Fruit fly (Drosophila melanogaster) whole organism, embryonic: Measurements from ENCODE around the gene Sec5.

Experiments used
- ATbp ChIP-seq: fragments of 200-800 bp; sonication (Bioruptor generic); optimal IDR thresholded peaks from 2 replicates; lab custom pipeline; 2017; ENCODE audit warnings: missing biosample characterization, mild to moderate bottlenecking, missing genetic modification characterization, missing genetic modification reagents
- BtbVII ChIP-seq: fragments of 200-800 bp; sonication (Bioruptor generic); optimal IDR thresholded peaks from 3 replicates; lab custom pipeline; 2017; ENCODE audit warnings: missing biosample characterization, mild to moderate bottlenecking, missing genetic modification characterization
- CG10959 ChIP-seq: fragments of 200-800 bp; sonication (Bioruptor generic); IDR thresholded peaks from 2 replicates; pipeline ENCODE4 v1.3.6; 2022; ENCODE audit warnings: missing biosample characterization, missing genetic modification characterization
- CG12071 ChIP-seq: fragments of 200-800 bp; sonication (Bioruptor generic); optimal IDR thresholded peaks from 3 replicates; lab custom pipeline; 2018; ENCODE audit warnings: missing biosample characterization, mild to moderate bottlenecking, missing genetic modification characterization
- CG13287 ChIP-seq: fragments of 200-800 bp; sonication (Bioruptor generic); IDR thresholded peaks from 2 replicates; pipeline ENCODE4 v1.3.6; 2022; ENCODE audit warnings: missing biosample characterization, missing genetic modification characterization; ENCODE audit not compliant: partially characterized antibody
- CG14710 ChIP-seq: fragments of 200-800 bp; sonication (Bioruptor generic); optimal IDR thresholded peaks from 3 replicates; lab custom pipeline; 2019; ENCODE audit warnings: missing biosample characterization, mild to moderate bottlenecking, missing genetic modification characterization, moderate library complexity
- CG15514 ChIP-seq: fragments of 200-800 bp; sonication (Bioruptor generic); optimal IDR thresholded peaks from 3 replicates; lab custom pipeline; 2017; ENCODE audit warnings: missing biosample characterization, missing genetic modification characterization, mild to moderate bottlenecking, moderate library complexity, missing genetic modification reagents
- CG15696 ChIP-seq: fragments of 200-800 bp; sonication (Bioruptor generic); optimal IDR thresholded peaks from 2 replicates; lab custom pipeline; 2019; ENCODE audit warnings: missing biosample characterization, mild to moderate bottlenecking, missing genetic modification characterization, moderate library complexity
- CG1792 ChIP-seq: fragments of 200-800 bp; sonication (Bioruptor generic); optimal IDR thresholded peaks from 2 replicates; lab custom pipeline; 2016; ENCODE audit warnings: missing biosample characterization, missing genetic modification characterization
- CG18619 ChIP-seq: fragments of 200-800 bp; sonication (Bioruptor generic); optimal IDR thresholded peaks from 3 replicates; lab custom pipeline; 2017; ENCODE audit warnings: missing biosample characterization, mild to moderate bottlenecking, missing genetic modification characterization
- CG2120 ChIP-seq: fragments of 200-800 bp; sonication (Bioruptor generic); optimal IDR thresholded peaks from 3 replicates; lab custom pipeline; 2016; ENCODE audit warnings: missing biosample characterization, missing genetic modification characterization
- CG2875 ChIP-seq: fragments of 200-800 bp; sonication (Bioruptor generic); optimal IDR thresholded peaks from 2 replicates; lab custom pipeline; 2017; ENCODE audit warnings: missing biosample characterization, mild to moderate bottlenecking, missing genetic modification characterization, missing genetic modification reagents
- CG30431 ChIP-seq: fragments of 200-800 bp; sonication (Bioruptor generic); optimal IDR thresholded peaks from 2 replicates; lab custom pipeline; 2017; ENCODE audit warnings: missing biosample characterization, missing genetic modification characterization
- CG42726 ChIP-seq: fragments of 200-800 bp; sonication (Bioruptor generic); IDR thresholded peaks from 2 replicates; pipeline ENCODE4 v1.3.6; 2022; ENCODE audit warnings: missing biosample characterization, missing genetic modification characterization; ENCODE audit not compliant: partially characterized antibody
- CG4730 ChIP-seq: fragments of 200-800 bp; sonication (Bioruptor generic); IDR thresholded peaks from 2 replicates; pipeline ENCODE4 v1.3.6; 2022; ENCODE audit warnings: missing biosample characterization, missing genetic modification characterization
- CG9797 ChIP-seq: fragments of 200-800 bp; sonication (Bioruptor generic); optimal IDR thresholded peaks from 3 replicates; lab custom pipeline; 2018; ENCODE audit warnings: missing biosample characterization, mild to moderate bottlenecking, missing genetic modification characterization
- CkIIα-i1 ChIP-seq: fragments of 200-800 bp; sonication (Bioruptor generic); IDR thresholded peaks from 2 replicates; pipeline ENCODE4 v1.3.6; 2022; ENCODE audit warnings: missing biosample characterization, missing genetic modification characterization
- CrebB ChIP-seq: fragments of 200-800 bp; sonication (Bioruptor generic); optimal IDR thresholded peaks from 3 replicates; lab custom pipeline; 2018; ENCODE audit warnings: missing biosample characterization, mild to moderate bottlenecking, missing genetic modification characterization
- D19B ChIP-seq: fragments of 200-800 bp; sonication (Bioruptor generic); optimal IDR thresholded peaks from 2 replicates; lab custom pipeline; 2017; ENCODE audit warnings: missing biosample characterization, mild to moderate bottlenecking, missing genetic modification characterization
- Dfd ChIP-seq, 2 experiments: fragments of >200 bp; optimal IDR thresholded peaks; 2 replicates each; lab custom pipeline; 2017; ENCODE audit warnings: missing biosample characterization in 2 of 2, missing genetic modification characterization in 2 of 2
- Dip2 ChIP-seq: fragments of 200-800 bp; sonication (Bioruptor generic); IDR thresholded peaks from 2 replicates; pipeline ENCODE4 v1.3.6; 2022; ENCODE audit warnings: missing biosample characterization, missing genetic modification characterization
- Fer3 ChIP-seq: fragments of 200-800 bp; sonication (Bioruptor generic); optimal IDR thresholded peaks from 2 replicates; lab custom pipeline; 2018; ENCODE audit warnings: missing biosample characterization, mild to moderate bottlenecking, missing genetic modification characterization, moderate library complexity
- HLH54F ChIP-seq: fragments of 200-800 bp; sonication (Bioruptor generic); optimal IDR thresholded peaks from 3 replicates; lab custom pipeline; 2016; ENCODE audit warnings: missing biosample characterization, missing genetic modification characterization
- Hr39 ChIP-seq: fragments of >200 bp; optimal IDR thresholded peaks from 2 replicates; lab custom pipeline; 2017
- Lim3 ChIP-seq: fragments of 200-800 bp; sonication (Bioruptor generic); IDR thresholded peaks from 2 replicates; pipeline ENCODE4 v1.3.6; 2022; ENCODE audit warnings: missing biosample characterization, missing genetic modification characterization
- MESR4 ChIP-seq: fragments of 200-800 bp; sonication (Bioruptor generic); optimal IDR thresholded peaks from 2 replicates; lab custom pipeline; 2018; ENCODE audit warnings: missing biosample characterization, mild to moderate bottlenecking, missing genetic modification characterization, moderate library complexity
- Med ChIP-seq: fragments of 200-800 bp; sonication (Bioruptor generic); peaks from one replicate; lab custom pipeline; 2016; ENCODE audit warnings: missing biosample characterization, missing genetic modification characterization, mild to moderate bottlenecking, inconsistent platforms, moderate library complexity
- Mrtf ChIP-seq: fragments of 200-800 bp; sonication (Bioruptor generic); IDR thresholded peaks from 3 replicates; pipeline ENCODE4 v1.3.6; 2022; ENCODE audit warnings: missing biosample characterization, missing genetic modification characterization
- Opbp ChIP-seq: fragments of 200-800 bp; sonication (Bioruptor generic); IDR thresholded peaks from 3 replicates; pipeline ENCODE4 v1.3.6; 2022; ENCODE audit warnings: missing biosample characterization, missing genetic modification characterization; ENCODE audit not compliant: partially characterized antibody
- Pdp1 ChIP-seq, 2 experiments: fragments of 200-800 bp; sonication (Bioruptor generic); optimal IDR thresholded peaks; 3 replicates each; lab custom pipeline; 2016; ENCODE audit warnings: missing biosample characterization in 2 of 2, missing genetic modification characterization in 2 of 2, mild to moderate bottlenecking in 1 of 2, moderate library complexity in 1 of 2
- Ravus ChIP-seq: fragments of 200-800 bp; sonication (Bioruptor generic); IDR thresholded peaks from 2 replicates; pipeline ENCODE4 v1.3.6; 2022; ENCODE audit warnings: missing biosample characterization, missing genetic modification characterization
- Sin3A ChIP-seq: fragments of >200 bp; optimal IDR thresholded peaks from 2 replicates; lab custom pipeline; 2018
- ac ChIP-seq: fragments of 200-800 bp; sonication (Bioruptor generic); optimal IDR thresholded peaks from 3 replicates; lab custom pipeline; 2017; ENCODE audit warnings: missing biosample characterization, mild to moderate bottlenecking, missing genetic modification characterization
- amos ChIP-seq: fragments of 200-800 bp; sonication (Bioruptor generic); IDR thresholded peaks from 2 replicates; pipeline ENCODE4 v1.3.6; 2022; ENCODE audit warnings: missing biosample characterization, missing genetic modification characterization; ENCODE audit not compliant: partially characterized antibody
- ash1 ChIP-seq: fragments of 200-800 bp; sonication (Bioruptor generic); optimal IDR thresholded peaks from 2 replicates; lab custom pipeline; 2018; ENCODE audit warnings: missing biosample characterization, mild to moderate bottlenecking, missing genetic modification characterization
- az2 ChIP-seq: fragments of 200-800 bp; sonication (Bioruptor generic); optimal IDR thresholded peaks from 3 replicates; lab custom pipeline; 2016; ENCODE audit warnings: missing biosample characterization, missing genetic modification characterization
- cad ChIP-seq: fragments of >200 bp; optimal IDR thresholded peaks from 2 replicates; lab custom pipeline; 2017; ENCODE audit warnings: missing biosample characterization, missing genetic modification characterization
- chinmo ChIP-seq: fragments of 200-800 bp; sonication (Bioruptor generic); IDR thresholded peaks from 4 replicates; pipeline ENCODE4 v1.3.6; 2022; ENCODE audit warnings: missing biosample characterization, missing genetic modification characterization; ENCODE audit not compliant: partially characterized antibody
- crol ChIP-seq: fragments of 200-800 bp; sonication (Bioruptor generic); IDR thresholded peaks from 2 replicates; pipeline ENCODE4 v1.3.6; 2022; ENCODE audit warnings: missing biosample characterization, missing genetic modification characterization
- ftz-f1 ChIP-seq: fragments of 200-800 bp; sonication (Bioruptor generic); optimal IDR thresholded peaks from 2 replicates; lab custom pipeline; 2016; ENCODE audit warnings: missing biosample characterization, missing genetic modification characterization
- gcm ChIP-seq: fragments of 200-800 bp; sonication (Bioruptor generic); optimal IDR thresholded peaks from 2 replicates; lab custom pipeline; 2019; ENCODE audit warnings: missing biosample characterization, mild to moderate bottlenecking, missing genetic modification characterization, moderate library complexity
- gem ChIP-seq: fragments of 200-800 bp; sonication (Bioruptor generic); optimal IDR thresholded peaks from 2 replicates; lab custom pipeline; 2019; ENCODE audit warnings: missing biosample characterization, mild to moderate bottlenecking, missing genetic modification characterization, moderate library complexity
- gro ChIP-seq: fragments of 200-800 bp; sonication (Bioruptor generic); optimal IDR thresholded peaks from 2 replicates; lab custom pipeline; 2016; ENCODE audit warnings: missing biosample characterization, missing genetic modification characterization
- hbn ChIP-seq: fragments of 200-800 bp; sonication (Bioruptor generic); IDR thresholded peaks from 2 replicates; pipeline ENCODE4 v1.3.6; 2022; ENCODE audit warnings: missing biosample characterization, missing genetic modification characterization; ENCODE audit not compliant: partially characterized antibody
- lab ChIP-seq: fragments of 200-800 bp; sonication (Bioruptor generic); optimal IDR thresholded peaks from 3 replicates; lab custom pipeline; 2017; ENCODE audit warnings: missing biosample characterization, missing genetic modification characterization, mild to moderate bottlenecking, moderate library complexity, missing genetic modification reagents
- mirr ChIP-seq: fragments of 200-800 bp; sonication (Bioruptor generic); optimal IDR thresholded peaks from 3 replicates; lab custom pipeline; 2018; ENCODE audit warnings: missing biosample characterization, mild to moderate bottlenecking, missing genetic modification characterization
- pb ChIP-seq: fragments of 200-800 bp; sonication (Bioruptor generic); optimal IDR thresholded peaks from 3 replicates; lab custom pipeline; 2016; ENCODE audit warnings: missing biosample characterization, missing genetic modification characterization
- tio ChIP-seq: fragments of 200-800 bp; sonication (Bioruptor generic); optimal IDR thresholded peaks from 2 replicates; lab custom pipeline; 2017; ENCODE audit warnings: missing biosample characterization, missing genetic modification characterization, inconsistent platforms
- trh ChIP-seq: fragments of 200-800 bp; sonication (Bioruptor generic); optimal IDR thresholded peaks from 2 replicates; lab custom pipeline; 2016; ENCODE audit warnings: missing biosample characterization, missing genetic modification characterization
- usp ChIP-seq: fragments of >200 bp; optimal IDR thresholded peaks from 2 replicates; lab custom pipeline; 2017; ENCODE audit warnings: missing biosample characterization, missing genetic modification characterization
- zen ChIP-seq: fragments of 200-800 bp; sonication (Bioruptor generic); optimal IDR thresholded peaks from 3 replicates; lab custom pipeline; 2018; ENCODE audit warnings: missing biosample characterization, mild to moderate bottlenecking, missing genetic modification characterization, moderate library complexity
- zf30C ChIP-seq: fragments of 200-800 bp; sonication (Bioruptor generic); optimal IDR thresholded peaks from 3 replicates; lab custom pipeline; 2018; ENCODE audit warnings: missing biosample characterization, mild to moderate bottlenecking, missing genetic modification characterization

The Sec5 gene

DNA sequence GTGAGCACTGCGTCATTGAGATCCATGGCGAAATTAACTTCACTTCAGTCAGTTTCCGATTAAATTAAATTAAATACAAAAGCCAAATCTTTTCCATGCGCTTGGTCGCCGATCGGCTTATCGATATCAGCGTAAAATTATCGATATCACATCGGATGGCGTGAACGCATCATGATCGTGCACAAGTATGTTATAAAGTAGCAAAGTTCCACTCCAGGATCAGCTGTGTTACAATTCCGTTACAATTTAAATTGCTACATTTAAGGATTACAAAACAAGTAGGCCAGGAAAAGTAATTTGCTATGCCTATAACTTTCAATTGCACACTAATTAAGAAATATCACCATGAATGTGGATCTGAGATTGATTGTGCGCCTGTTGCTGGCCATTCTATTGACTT is 12.8 kb downstream of the Sec5 start, which contains the start of the genes Pif1 and CG31776 (continued):
- TF ChIP-seq chinmo (GFP tag; lab: Robert Waterston, UW) (peak; percentile 73; the same call in 2 of the 4 replicates), lab (GFP tag; lab: Kevin White, UChicago) (no peak), Dfd (GFP tag; optimal IDR thresholded peaks at IDR 0.05; lab: Kevin White, UChicago) (no peak), CG1792 (GFP tag; lab: Kevin White, UChicago) (no peak), CG15696 (tag; lab: Kevin White, UChicago) (no peak), CG2120 (GFP tag; lab: Kevin White, UChicago) (no peak), Ravus (no peak), D19B (no peak), CG9797 (peak; percentile 65), CG30431 (GFP tag; lab: Kevin White, UChicago) (no peak), CG15514 (GFP tag; lab: Kevin White, UChicago) (peak; percentile 64), crol (GFP tag; lab: Robert Waterston, UW) (no peak), Pdp1 (GFP tag; optimal IDR thresholded peaks at IDR 0.05; lab: Kevin White, UChicago) (peak in 1 of 2 experiments; percentile 27), az2 (no peak), CrebB (tag; lab: Kevin White, UChicago) (no peak), BtbVII (GFP tag; lab: Kevin White, UChicago) (no peak), usp (no peak), CG18619 (GFP tag; lab: Kevin White, UChicago) (no peak), CG4730 (GFP tag; lab: Robert Waterston, UW) (no peak), CG13287 (GFP tag; lab: Robert Waterston, UW) (peak; percentile 82), CkIIα-i1 (GFP tag; lab: Robert Waterston, UW) (no peak), CG10959 (no peak), ash1 (GFP tag; lab: Kevin White, UChicago) (no peak), HLH54F (GFP tag; lab: Kevin White, UChicago) (no peak), MESR4 (peak; percentile 44), CG12071 (GFP tag; lab: Kevin White, UChicago) (no peak), Med (GFP tag; lab: Kevin White, UChicago) (peak; percentile 82), Dip2 (GFP tag; lab: Robert Waterston, UW) (no peak), CG14710 (tag; lab: Kevin White, UChicago) (peak; percentile 68), zen (peak; percentile 37), CG42726 (GFP tag; lab: Robert Waterston, UW) (peak; percentile 89), Fer3 (tag; lab: Kevin White, UChicago) (no peak), Lim3 (no peak), pb (no peak), mirr (GFP tag; lab: Kevin White, UChicago) (no peak), tio (GFP tag; lab: Kevin White, UChicago) (no peak), gro (GFP tag; lab: Kevin White, UChicago) (no peak), amos (GFP tag; lab: Robert Waterston, UW) (peak; percentile 92; the same call in 1 of the 2 replicates), Hr39 (lab: Kevin White, UChicago) (no peak), Mrtf (no peak), trh (GFP tag; lab: Kevin White, UChicago) (no peak), gcm (GFP tag; lab: Kevin White, UChicago) (no peak), zf30C (GFP tag; lab: Kevin White, UChicago) (no peak), Opbp (GFP tag; lab: Robert Waterston, UW) (peak; percentile 91), gem (tag; lab: Kevin White, UChicago) (no peak), ftz-f1 (GFP tag; lab: Kevin White, UChicago) (no peak), ac (GFP tag; lab: Kevin White, UChicago) (no peak), CG2875 (no peak), Sin3A (lab: Kevin White, UChicago) (peak; percentile 49), cad (GFP tag; lab: Kevin White, UChicago) (no peak), hbn (GFP tag; lab: Robert Waterston, UW) (peak; percentile 78), ATbp (no peak)
